Worm (Caenorhabditis elegans): ENCODE measurements around the gene clec-242.

ce11 chrV:17211989-17212731, 33.1 kb downstream of the clec-242 start, which contains the start of gene srh-236:
- TF ChIP-seq ama-1 (optimal IDR thresholded peaks at IDR 0.05): no peak
- no peak for TF ChIP-seq unc-62 (GFP tag; optimal IDR thresholded peaks at IDR 0.05)
- no peak for TF ChIP-seq nhr-77 (tag; optimal IDR thresholded peaks at IDR 0.05)
- TF ChIP-seq ztf-4 (tag; optimal IDR thresholded peaks at IDR 0.05): no peak
- TF ChIP-seq ztf-11 (tag; optimal IDR thresholded peaks at IDR 0.05): no peak
- no peak for TF ChIP-seq ceh-16 (tag; optimal IDR thresholded peaks at IDR 0.05)
- no peak for TF ChIP-seq ceh-82 (tag; optimal IDR thresholded peaks at IDR 0.05)
- no peak for TF ChIP-seq skn-1 (tag; optimal IDR thresholded peaks at IDR 0.05)
